In genomic region chr3R:20588480-20588785, dm6 we compare ENCODE assay signal across 3 fruit fly cellular contexts.
TF ChIP-seq lines count a peak whose summit lies in the region.

Srp72 (plus strand) TSS chr3R:20588711.

TF ChIP-seq in whole organism, embryonic, 481 proteins besides CTCF, POLR2A, EP300 and RAD21 (continued from another document and continues in another):
- TF ChIP-seq CG32532 (GFP tag; IDR thresholded peaks at IDR 0.05; lab: Robert Waterston, UW), result peak; percentile 63; the same call in 1 of the 2 replicates
- no peak for TF ChIP-seq CG15073 (GFP tag; optimal IDR thresholded peaks at IDR 0.05; lab: Kevin White, UChicago)
- peak; percentile 25 for TF ChIP-seq Dip3 (GFP tag; optimal IDR thresholded peaks at IDR 0.05; lab: Kevin White, UChicago)
- no peak for TF ChIP-seq Bgb (GFP tag; IDR thresholded peaks at IDR 0.05; lab: Robert Waterston, UW; ENCODE audit: partially characterized antibody)
- TF ChIP-seq tap (tag; optimal IDR thresholded peaks at IDR 0.05; lab: Kevin White, UChicago), result no peak
- TF ChIP-seq CG15269 (tag; optimal IDR thresholded peaks at IDR 0.05; lab: Kevin White, UChicago), result no peak
- TF ChIP-seq gem (tag; optimal IDR thresholded peaks at IDR 0.05; lab: Kevin White, UChicago), result peak; percentile 73
- no peak for TF ChIP-seq Abd-B (GFP tag; optimal IDR thresholded peaks at IDR 0.05; lab: Kevin White, UChicago)
- TF ChIP-seq CG12071 (GFP tag; optimal IDR thresholded peaks at IDR 0.05; lab: Kevin White, UChicago), result no peak
- no peak for TF ChIP-seq CG8765 (GFP tag; IDR thresholded peaks at IDR 0.05; lab: Robert Waterston, UW)
- no peak for TF ChIP-seq knrl (GFP tag; IDR thresholded peaks at IDR 0.05; lab: Robert Waterston, UW; ENCODE audit: partially characterized antibody)
- TF ChIP-seq Blimp-1 (GFP tag; optimal IDR thresholded peaks at IDR 0.05; lab: Kevin White, UChicago), result peak; percentile 56
- TF ChIP-seq ase (GFP tag; IDR thresholded peaks at IDR 0.05; lab: Robert Waterston, UW), result no peak
- no peak for TF ChIP-seq usp (GFP tag; optimal IDR thresholded peaks at IDR 0.05; lab: Kevin White, UChicago)
- peak; percentile 10 for TF ChIP-seq cwo (GFP tag; optimal IDR thresholded peaks at IDR 0.05; lab: Kevin White, UChicago)
- peak; percentile 54; the same call in 2 of the 3 replicates for TF ChIP-seq Dbx (GFP tag; IDR thresholded peaks at IDR 0.05; lab: Robert Waterston, UW)
- no peak for TF ChIP-seq CG17912 (GFP tag; optimal IDR thresholded peaks at IDR 0.05; lab: Kevin White, UChicago)
- TF ChIP-seq Tbp (GFP tag; optimal IDR thresholded peaks at IDR 0.05; lab: Kevin White, UChicago), result no peak
- no peak for TF ChIP-seq aop (GFP tag; IDR thresholded peaks at IDR 0.05; lab: Robert Waterston, UW)
- TF ChIP-seq HLH4C (GFP tag; IDR thresholded peaks at IDR 0.05; lab: Robert Waterston, UW; ENCODE audit: partially characterized antibody), result no peak
- peak; percentile 11 for TF ChIP-seq CG10979 (tag; optimal IDR thresholded peaks at IDR 0.05; lab: Kevin White, UChicago)
- TF ChIP-seq caup (GFP tag; optimal IDR thresholded peaks at IDR 0.05; lab: Kevin White, UChicago; ENCODE audit: severe bottlenecking), result no peak
- peak; percentile 51 for TF ChIP-seq gsb-n (tag; optimal IDR thresholded peaks at IDR 0.05; lab: Kevin White, UChicago)
- peak; percentile 50 for TF ChIP-seq Max (GFP tag; optimal IDR thresholded peaks at IDR 0.05; lab: Kevin White, UChicago)
- peak; percentile 69 for TF ChIP-seq ind (GFP tag; optimal IDR thresholded peaks at IDR 0.05; lab: Kevin White, UChicago)
- TF ChIP-seq CG11247 (GFP tag; IDR thresholded peaks at IDR 0.05; lab: Robert Waterston, UW), result peak; percentile 43; the same call in 1 of the 2 replicates
- no peak for TF ChIP-seq CG6765 (GFP tag; optimal IDR thresholded peaks at IDR 0.05; lab: Kevin White, UChicago)
- no peak for TF ChIP-seq pum (GFP tag; optimal IDR thresholded peaks at IDR 0.05; lab: Kevin White, UChicago)
- TF ChIP-seq CG14050 (GFP tag; IDR thresholded peaks at IDR 0.05; lab: Robert Waterston, UW), result no peak; the same call in 2 of the 3 replicates
- TF ChIP-seq CG14441 (GFP tag; IDR thresholded peaks at IDR 0.05; lab: Robert Waterston, UW), result peak; percentile 47; the same call in 1 of the 2 replicates
- no peak for TF ChIP-seq ERR (GFP tag; optimal IDR thresholded peaks at IDR 0.05; lab: Kevin White, UChicago)
- no peak for TF ChIP-seq CG30431 (GFP tag; optimal IDR thresholded peaks at IDR 0.05; lab: Kevin White, UChicago)
- TF ChIP-seq CG3847 (GFP tag; IDR thresholded peaks at IDR 0.05; lab: Robert Waterston, UW), result peak; percentile 62
- TF ChIP-seq CG17328 (GFP tag; IDR thresholded peaks at IDR 0.05; lab: Robert Waterston, UW), result peak; percentile 57; the same call in 1 of the 2 replicates
- no peak for TF ChIP-seq gsb (GFP tag; IDR thresholded peaks at IDR 0.05; lab: Robert Waterston, UW)
- TF ChIP-seq nau (GFP tag; optimal IDR thresholded peaks at IDR 0.05; lab: Kevin White, UChicago), result no peak
- no peak for TF ChIP-seq Trl (optimal IDR thresholded peaks at IDR 0.05; lab: Kevin White, UChicago)
- TF ChIP-seq Trl (GFP tag; optimal IDR thresholded peaks at IDR 0.05; lab: Kevin White, UChicago), result peak; percentile 0
- TF ChIP-seq Sox100B (GFP tag; optimal IDR thresholded peaks at IDR 0.05; lab: Kevin White, UChicago), result no peak
- TF ChIP-seq zfh2 (GFP tag; optimal IDR thresholded peaks at IDR 0.05; lab: Kevin White, UChicago), result peak; percentile 1
- TF ChIP-seq so (GFP tag; IDR thresholded peaks at IDR 0.05; lab: Robert Waterston, UW), result 0 out of 3 replicates have a peak, but pooled peaks have one; percentile 41
- peak; percentile 44 for TF ChIP-seq CG9817 (tag; optimal IDR thresholded peaks at IDR 0.05; lab: Kevin White, UChicago)
- peak; percentile 20 for TF ChIP-seq bab2 (GFP tag; optimal IDR thresholded peaks at IDR 0.05; lab: Kevin White, UChicago)

TF ChIP-seq in whole organism, prepupa, 60 proteins besides CTCF, POLR2A, EP300 and RAD21 (continued from another document):
- TF ChIP-seq vri (GFP tag; optimal IDR thresholded peaks at IDR 0.05; lab: Kevin White, UChicago), result no peak
- peak; percentile 59 for TF ChIP-seq Hr4 (GFP tag; optimal IDR thresholded peaks at IDR 0.05; lab: Kevin White, UChicago)
- no peak for TF ChIP-seq salr (GFP tag; optimal IDR thresholded peaks at IDR 0.05; lab: Kevin White, UChicago)
- no peak for TF ChIP-seq dsx (GFP tag; optimal IDR thresholded peaks at IDR 0.05; lab: Kevin White, UChicago; ENCODE audit: poor library complexity, severe bottlenecking)
- TF ChIP-seq Lpt (GFP tag; optimal IDR thresholded peaks at IDR 0.05; lab: Kevin White, UChicago), result peak; percentile 35
- TF ChIP-seq CG9139 (GFP tag; optimal IDR thresholded peaks at IDR 0.05; lab: Kevin White, UChicago), result no peak
- TF ChIP-seq CG8319 (GFP tag; optimal IDR thresholded peaks at IDR 0.05; lab: Kevin White, UChicago), result peak; percentile 54
- TF ChIP-seq dac (GFP tag; optimal IDR thresholded peaks at IDR 0.05; lab: Kevin White, UChicago), result no peak
- TF ChIP-seq CG8119 (GFP tag; IDR thresholded peaks at IDR 0.05; lab: Robert Waterston, UW), result peak; percentile 58; the same call in 1 of the 3 replicates
- TF ChIP-seq CG34406 (GFP tag; optimal IDR thresholded peaks at IDR 0.05; lab: Kevin White, UChicago), result peak; percentile 44
- peak; percentile 53 for TF ChIP-seq Smox (GFP tag; optimal IDR thresholded peaks at IDR 0.05; lab: Kevin White, UChicago)
- TF ChIP-seq svp (GFP tag; lab: Kevin White, UChicago), result peak; percentile 81
- TF ChIP-seq Ets21C (GFP tag; optimal IDR thresholded peaks at IDR 0.05; lab: Kevin White, UChicago), result peak; percentile 0
- TF ChIP-seq Sox15 (GFP tag; optimal IDR thresholded peaks at IDR 0.05; lab: Kevin White, UChicago), result peak; percentile 40
- TF ChIP-seq Gug (GFP tag; IDR thresholded peaks at IDR 0.05; lab: Robert Waterston, UW), result peak; percentile 36; the same call in 1 of the 2 replicates
- TF ChIP-seq lz (GFP tag; optimal IDR thresholded peaks at IDR 0.05; lab: Kevin White, UChicago), result peak; percentile 55
- TF ChIP-seq CG3919 (GFP tag; optimal IDR thresholded peaks at IDR 0.05; lab: Kevin White, UChicago), result peak; percentile 52
- TF ChIP-seq net (GFP tag; optimal IDR thresholded peaks at IDR 0.05; lab: Kevin White, UChicago), result no peak
- TF ChIP-seq CG15336 (GFP tag; IDR thresholded peaks at IDR 0.05; lab: Robert Waterston, UW), result peak; percentile 34; the same call in 1 of the 2 replicates
- peak; percentile 8; the same call in 1 of the 2 replicates for TF ChIP-seq CG11294 (GFP tag; IDR thresholded peaks at IDR 0.05; lab: Robert Waterston, UW)
- TF ChIP-seq Sox14 (GFP tag; optimal IDR thresholded peaks at IDR 0.05; lab: Kevin White, UChicago), result peak; percentile 26
- TF ChIP-seq CG11762 (GFP tag; optimal IDR thresholded peaks at IDR 0.05; lab: Kevin White, UChicago; ENCODE audit: insufficient read depth), result no peak
- no peak for TF ChIP-seq CG6163 (GFP tag; IDR thresholded peaks at IDR 0.05; lab: Robert Waterston, UW)
- TF ChIP-seq Blimp-1 (GFP tag; optimal IDR thresholded peaks at IDR 0.05; lab: Kevin White, UChicago), result no peak
- TF ChIP-seq ss (GFP tag; optimal IDR thresholded peaks at IDR 0.05; lab: Kevin White, UChicago), result peak in 1 of 2 experiments; percentile 15
- no peak for TF ChIP-seq fd59A (GFP tag; optimal IDR thresholded peaks at IDR 0.05; lab: Kevin White, UChicago)
- TF ChIP-seq Eip78C (GFP tag; lab: Kevin White, UChicago), result peak; percentile 77
- peak; percentile 55 for TF ChIP-seq pdm3 (GFP tag; optimal IDR thresholded peaks at IDR 0.05; lab: Kevin White, UChicago)
- TF ChIP-seq CG6854 (GFP tag; optimal IDR thresholded peaks at IDR 0.05; lab: Kevin White, UChicago), result no peak
- TF ChIP-seq spab (GFP tag; optimal IDR thresholded peaks at IDR 0.05; lab: Kevin White, UChicago), result no peak
- peak; percentile 34 for TF ChIP-seq CG32006 (GFP tag; optimal IDR thresholded peaks at IDR 0.05; lab: Kevin White, UChicago)
- TF ChIP-seq CG11902 (GFP tag; optimal IDR thresholded peaks at IDR 0.05; lab: Kevin White, UChicago), result peak; percentile 46
- no peak for TF ChIP-seq CG4318 (GFP tag; optimal IDR thresholded peaks at IDR 0.05; lab: Kevin White, UChicago)
- peak; percentile 41 for TF ChIP-seq CG10669 (GFP tag; optimal IDR thresholded peaks at IDR 0.05; lab: Kevin White, UChicago)
- peak; percentile 45 for TF ChIP-seq topi (GFP tag; optimal IDR thresholded peaks at IDR 0.05; lab: Kevin White, UChicago)
- no peak for TF ChIP-seq CG1621 (tag; optimal IDR thresholded peaks at IDR 0.05; lab: Kevin White, UChicago)
- peak; percentile 20 for TF ChIP-seq Sox102F (GFP tag; optimal IDR thresholded peaks at IDR 0.05; lab: Kevin White, UChicago)
- peak; percentile 6 for TF ChIP-seq CG6792 (GFP tag; optimal IDR thresholded peaks at IDR 0.05; lab: Kevin White, UChicago)
- TF ChIP-seq Hr39 (GFP tag; optimal IDR thresholded peaks at IDR 0.05; lab: Kevin White, UChicago), result peak; percentile 45
- TF ChIP-seq Eip93F (GFP tag; optimal IDR thresholded peaks at IDR 0.05; lab: Kevin White, UChicago), result peak; percentile 30

TF ChIP-seq in whole organism, wandering third instar larva, 38 proteins besides CTCF, POLR2A, EP300 and RAD21 (continued from another document):
- TF ChIP-seq Jra (GFP tag; optimal IDR thresholded peaks at IDR 0.05; lab: Kevin White, UChicago) (no peak), Abd-B (GFP tag; optimal IDR thresholded peaks at IDR 0.05; lab: Kevin White, UChicago) (no peak), CrebA (GFP tag; optimal IDR thresholded peaks at IDR 0.05; lab: Kevin White, UChicago; ENCODE audit: borderline replicate concordance) (no peak), ey (GFP tag; optimal IDR thresholded peaks at IDR 0.05; lab: Kevin White, UChicago) (peak; percentile 12), Dfd (GFP tag; optimal IDR thresholded peaks at IDR 0.05; lab: Kevin White, UChicago) (no peak), usp (GFP tag; optimal IDR thresholded peaks at IDR 0.05; lab: Kevin White, UChicago) (no peak), jim (GFP tag; optimal IDR thresholded peaks at IDR 0.05; lab: Kevin White, UChicago) (no peak), brk (GFP tag; optimal IDR thresholded peaks at IDR 0.05; lab: Kevin White, UChicago) (no peak)
TF ChIP-seq in whole organism, wandering third instar larva: peak in this region for 17.
